Fruit fly (Drosophila melanogaster): ENCODE data around the gene CG9743.
A peak's percentile ranks its signal among the peaks of the same experiment; 100 is the strongest.

Gene CG9743

dm6 chr3R:30195606-30196049 lies 7.2 kb downstream of the CG9743 start:
- peak; percentile 17 to 19 for TF ChIP-seq CTCF (optimal IDR thresholded peaks at IDR 0.05)
- no peak for TF ChIP-seq CG8478 (optimal IDR thresholded peaks at IDR 0.05)

dm6 chr3R:30193826-30194225 lies 9.0 kb downstream of the CG9743 start:
- no peak for TF ChIP-seq CG8478 (optimal IDR thresholded peaks at IDR 0.05)

- no peak for TF ChIP-seq CG8478 (optimal IDR thresholded peaks at IDR 0.05)
- TF ChIP-seq CTCF (optimal IDR thresholded peaks at IDR 0.05), result no peak
Observed at dm6 chr3R:30191462-30191874, 11.3 kb downstream of the CG9743 start.

- TF ChIP-seq CG8478 (optimal IDR thresholded peaks at IDR 0.05), result no peak
- TF ChIP-seq CTCF (optimal IDR thresholded peaks at IDR 0.05), result no peak
Observed at dm6 chr3R:30191047-30191446, 11.8 kb downstream of the CG9743 start, which contains the start of gene CG9747. TSS of gene CG9747 (minus strand) at chr3R:30191252.

- TF ChIP-seq CG8478 (optimal IDR thresholded peaks at IDR 0.05) (no peak), CTCF (optimal IDR thresholded peaks at IDR 0.05) (no peak)
Observed at dm6 chr3R:30189836-30190235, 13.0 kb downstream of the CG9743 start.

- TF ChIP-seq CTCF (optimal IDR thresholded peaks at IDR 0.05) (no peak), CG8478 (optimal IDR thresholded peaks at IDR 0.05) (no peak)
Observed at dm6 chr3R:30189398-30189797, 13.4 kb downstream of the CG9743 start.

dm6 chr3R:30183872-30184271 lies 18.9 kb downstream of the CG9743 start:
- TF ChIP-seq CG8478 (optimal IDR thresholded peaks at IDR 0.05) (no peak), CTCF (optimal IDR thresholded peaks at IDR 0.05) (no peak)

- TF ChIP-seq CTCF (optimal IDR thresholded peaks at IDR 0.05), result no peak
- no peak for TF ChIP-seq CG8478 (optimal IDR thresholded peaks at IDR 0.05)
Observed at dm6 chr3R:30179934-30180333, 22.9 kb downstream of the CG9743 start, which contains the start of gene Bet5. TSS of gene Bet5 (plus strand) at chr3R:30180232.

- no peak for TF ChIP-seq CG8478 (optimal IDR thresholded peaks at IDR 0.05)
- TF ChIP-seq CTCF (optimal IDR thresholded peaks at IDR 0.05), result no peak
Observed at dm6 chr3R:30177494-30177893, 25.3 kb downstream of the CG9743 start, which contains the start of the genes CG1983 and CG15530. TSS of gene CG1983 (minus strand) at chr3R:30177700. TSS of gene CG15530 (plus strand) at chr3R:30177877.

- TF ChIP-seq CTCF (optimal IDR thresholded peaks at IDR 0.05), result no peak
- TF ChIP-seq CG8478 (optimal IDR thresholded peaks at IDR 0.05), result no peak
Observed at dm6 chr3R:30176314-30176713, 26.5 kb downstream of the CG9743 start.

dm6 chr3R:30175045-30175589 lies 27.7 kb downstream of the CG9743 start:
- TF ChIP-seq CTCF (optimal IDR thresholded peaks at IDR 0.05), result no peak
- TF ChIP-seq CG8478 (optimal IDR thresholded peaks at IDR 0.05), result no peak

dm6 chr3R:30174160-30175002 lies 28.4 kb downstream of the CG9743 start, which contains the start of gene Mlc2:
TSS of gene Mlc2 (minus strand) at chr3R:30174551.
- no peak for TF ChIP-seq CTCF (optimal IDR thresholded peaks at IDR 0.05)
- TF ChIP-seq CG8478 (optimal IDR thresholded peaks at IDR 0.05), result no peak

- no peak for TF ChIP-seq CG8478 (optimal IDR thresholded peaks at IDR 0.05)
- TF ChIP-seq CTCF (optimal IDR thresholded peaks at IDR 0.05), result no peak
Observed at dm6 chr3R:30170671-30171667, 31.8 kb downstream of the CG9743 start, which contains the start of gene Rsod. TSS of gene Rsod (minus strand) at chr3R:30171207.

- TF ChIP-seq CG8478 (optimal IDR thresholded peaks at IDR 0.05) (no peak), CTCF (optimal IDR thresholded peaks at IDR 0.05) (no peak)
Observed at dm6 chr3R:30166159-30166784, 36.5 kb downstream of the CG9743 start, which contains the start of gene VhaAC45RP. TSS of gene VhaAC45RP (minus strand) at chr3R:30166419.

Data from S2 (cell line).